Worm (Caenorhabditis elegans): ENCODE measurements around the gene W09D10.5.

Gene W09D10.5

DNA sequence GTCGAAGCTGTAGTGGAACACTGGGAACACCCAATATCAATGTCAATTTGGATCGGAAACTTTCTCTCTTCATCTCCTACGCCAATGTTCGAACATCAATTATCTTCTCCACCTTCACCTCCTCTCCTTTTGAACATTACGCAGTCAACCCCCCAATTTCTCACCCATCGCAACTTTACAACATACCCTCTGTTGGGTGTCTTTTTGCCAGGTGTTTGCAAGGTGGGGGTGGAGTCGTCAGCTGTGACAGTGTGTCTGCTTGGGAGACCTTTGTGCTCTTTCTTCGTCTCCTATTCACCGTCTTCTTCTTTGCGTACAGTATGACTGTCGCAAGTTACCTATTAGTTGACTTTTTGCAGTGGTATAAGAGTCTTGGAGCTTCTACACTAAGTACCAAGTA lies 44.7 kb downstream of the W09D10.5 start:
- TF ChIP-seq ceh-58 (GFP tag; IDR thresholded peaks at IDR 0.05) (no peak), pha-4 (tag; optimal IDR thresholded peaks at IDR 0.05) (no peak)

DNA sequence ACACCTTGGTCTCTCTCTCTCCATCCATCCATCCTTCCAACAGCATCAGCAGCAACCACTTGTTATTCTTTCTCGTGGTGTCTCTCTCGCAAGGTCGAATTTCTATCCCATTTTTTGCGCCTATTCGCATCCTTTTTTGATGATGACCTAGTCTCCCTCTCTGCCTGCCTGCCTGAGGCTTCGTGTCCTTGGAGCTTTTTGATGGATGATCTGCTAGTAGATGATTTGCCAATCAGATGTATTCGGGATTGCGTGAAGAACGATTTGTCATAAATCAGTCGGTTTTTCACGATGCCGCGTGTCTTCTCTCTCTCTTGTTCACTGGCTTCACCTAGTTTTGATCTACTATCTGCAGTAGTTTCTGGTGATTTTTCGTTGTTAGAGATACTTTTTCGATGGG lies 50.0 kb downstream of the W09D10.5 start:
- TF ChIP-seq nfyb-1 (GFP tag; IDR thresholded peaks at IDR 0.05) (no peak), lin-35 (GFP tag; optimal IDR thresholded peaks at IDR 0.05) (no peak), bed-2 (GFP tag; IDR thresholded peaks at IDR 0.05) (no peak), F39B2.1 (GFP tag; IDR thresholded peaks at IDR 0.05) (no peak), lin-40 (tag; optimal IDR thresholded peaks at IDR 0.05) (no peak), lin-54 (GFP tag; optimal IDR thresholded peaks at IDR 0.05) (no peak), egl-18 (GFP tag; IDR thresholded peaks at IDR 0.05) (no peak), ceh-79 (tag; optimal IDR thresholded peaks at IDR 0.05) (no peak), tbx-9 (tag; optimal IDR thresholded peaks at IDR 0.05; ENCODE audit: borderline replicate concordance) (no peak), nfya-2 (GFP tag; IDR thresholded peaks at IDR 0.05) (no peak)

Measured in whole organism, young adult.